Worm (Caenorhabditis elegans): ENCODE data around the gene smrd-1.
"Not testable (repeated sequence)": the region's sequence is repeated elsewhere in the genome, so short reads cannot be mapped to it uniquely, and the experiment has no call there.

ce11 chrIII:10438780-10439179 lies 3.0 kb upstream of the smrd-1 start, which contains the start of gene H04D03.6:
- TF ChIP-seq ahr-1 (tag; optimal IDR thresholded peaks at IDR 0.05); tbx-2 (tag; optimal IDR thresholded peaks at IDR 0.05); pha-2 (tag; optimal IDR thresholded peaks at IDR 0.05); sox-4 (tag; optimal IDR thresholded peaks at IDR 0.05); pag-3 (tag; optimal IDR thresholded peaks at IDR 0.05; ENCODE audit: borderline replicate concordance); hlh-30 (tag; optimal IDR thresholded peaks at IDR 0.05; ENCODE audit: insufficient read depth); eyg-1 (tag; optimal IDR thresholded peaks at IDR 0.05); ceh-19 (GFP tag; optimal IDR thresholded peaks at IDR 0.05); ceh-24 (tag; optimal IDR thresholded peaks at IDR 0.05); hlh-8 (tag; optimal IDR thresholded peaks at IDR 0.05); tbx-7 (tag; optimal IDR thresholded peaks at IDR 0.05): not testable (repeated sequence)
